Fruit fly (Drosophila melanogaster) whole organism, wandering third instar larva: ENCODE data around the gene CG6310.

ENCODE experiments used
- Abd-B ChIP-seq: fragments of >200 bp; optimal IDR thresholded peaks from 2 replicates; lab custom pipeline; 2017; ENCODE audit warnings: missing biosample characterization, missing genetic modification characterization
- CG32264 ChIP-seq: fragments of 200-800 bp; sonication (Bioruptor generic); optimal IDR thresholded peaks from 2 replicates; lab custom pipeline; 2016; ENCODE audit warnings: missing biosample characterization, missing genetic modification characterization
- CG9705 ChIP-seq: fragments of 200-800 bp; sonication (Bioruptor generic); optimal IDR thresholded peaks from 2 replicates; lab custom pipeline; 2018; ENCODE audit warnings: missing biosample characterization, mild to moderate bottlenecking, missing genetic modification characterization
- CrebA ChIP-seq: fragments of 200-800 bp; sonication (Bioruptor generic); optimal IDR thresholded peaks from 2 replicates; lab custom pipeline; 2016; ENCODE audit warnings: missing biosample characterization, mild to moderate bottlenecking, missing genetic modification characterization, borderline replicate concordance
- Dfd ChIP-seq: fragments of >200 bp; optimal IDR thresholded peaks from 2 replicates; lab custom pipeline; 2017; ENCODE audit warnings: missing biosample characterization, missing genetic modification characterization
- Dif ChIP-seq: fragments of 200-275, 200-300 bp; sonication (Bioruptor generic); optimal IDR thresholded peaks from 2 replicates; lab custom pipeline; 2018; ENCODE audit warnings: missing biosample characterization, missing genetic modification characterization; ENCODE audit not compliant: partially characterized antibody
- GATAd ChIP-seq: sonication (Bioruptor generic); optimal IDR thresholded peaks from 2 replicates; lab custom pipeline; 2016; ENCODE audit warnings: missing biosample characterization, missing genetic modification characterization
- HLH106 ChIP-seq: fragments of 200-800 bp; optimal IDR thresholded peaks from 3 replicates; lab custom pipeline; 2019; ENCODE audit warnings: missing biosample characterization, mild to moderate bottlenecking, missing genetic modification characterization, moderate library complexity
- Hnf4 ChIP-seq: fragments of 200-800 bp; sonication (Bioruptor generic); optimal IDR thresholded peaks from 2 replicates; lab custom pipeline; 2016; ENCODE audit warnings: missing biosample characterization, mild to moderate bottlenecking, missing genetic modification characterization
- Hr78 ChIP-seq: fragments of >200 bp; optimal IDR thresholded peaks from 2 replicates; lab custom pipeline; 2017; ENCODE audit warnings: missing biosample characterization, missing genetic modification characterization
- Hr83 ChIP-seq: fragments of 200-300 bp; sonication (Bioruptor generic); optimal IDR thresholded peaks from 2 replicates; lab custom pipeline; 2016; ENCODE audit warnings: missing biosample characterization, mild to moderate bottlenecking, missing genetic modification characterization, moderate library complexity; ENCODE audit not compliant: poor library complexity, severe bottlenecking
- Jra ChIP-seq: sonication (Bioruptor generic); optimal IDR thresholded peaks from 2 replicates; lab custom pipeline; 2016; ENCODE audit warnings: missing biosample characterization, missing genetic modification characterization
- Mio ChIP-seq: sonication (Bioruptor generic); optimal IDR thresholded peaks from 2 replicates; lab custom pipeline; 2016; ENCODE audit warnings: missing biosample characterization, missing genetic modification characterization
- Myc ChIP-seq: fragments of >200 bp; optimal IDR thresholded peaks from 2 replicates; lab custom pipeline; 2017
- N ChIP-seq: fragments of >200 bp; optimal IDR thresholded peaks from 2 replicates; lab custom pipeline; 2018; ENCODE audit warnings: missing biosample characterization, missing external identifiers, missing genetic modification characterization
- OdsH ChIP-seq: fragments of 200-800 bp; sonication (Bioruptor generic); optimal IDR thresholded peaks from 2 replicates; lab custom pipeline; 2016; ENCODE audit warnings: missing biosample characterization, mild to moderate bottlenecking, missing genetic modification characterization
- Rel ChIP-seq, 2 experiments: fragments of 200-800 bp; sonication (Bioruptor generic) in 1 of 2; optimal IDR thresholded peaks; 2 replicates in 1 of 2; 3 replicates in 1 of 2; lab custom pipeline; 2016 to 2019; ENCODE audit warnings: mild to moderate bottlenecking in 2 of 2, missing biosample characterization in 2 of 2, missing genetic modification characterization in 2 of 2, moderate library complexity in 1 of 2
- Sp1 ChIP-seq: fragments of 200-800 bp; sonication (Bioruptor generic); optimal IDR thresholded peaks from 3 replicates; lab custom pipeline; 2019; ENCODE audit warnings: missing biosample characterization, mild to moderate bottlenecking, missing genetic modification characterization, moderate library complexity
- Vsx2 ChIP-seq: fragments of 200-300, 225-300 bp; sonication (Bioruptor generic); optimal IDR thresholded peaks from 2 replicates; lab custom pipeline; 2018; ENCODE audit warnings: missing biosample characterization, missing genetic modification characterization; ENCODE audit not compliant: partially characterized antibody
- br ChIP-seq: fragments of 200-800 bp; sonication (Bioruptor generic); optimal IDR thresholded peaks from 2 replicates; lab custom pipeline; 2016; ENCODE audit warnings: missing biosample characterization, missing genetic modification characterization
- brk ChIP-seq: fragments of 200-800 bp; sonication (Bioruptor generic); optimal IDR thresholded peaks from 2 replicates; lab custom pipeline; 2016; ENCODE audit warnings: missing biosample characterization, mild to moderate bottlenecking, missing genetic modification characterization
- dl ChIP-seq, 2 experiments: fragments of 175-275, 200-275 bp in 1 of 2; fragments of 200-275 bp in 1 of 2; sonication (Bioruptor generic); optimal IDR thresholded peaks; lab custom pipeline; 2018; ENCODE audit warnings: mild to moderate bottlenecking in 2 of 2, missing biosample characterization in 2 of 2, missing genetic modification characterization in 2 of 2, moderate library complexity in 2 of 2; ENCODE audit not compliant: partially characterized antibody in 2 of 2, insufficient read depth in 1 of 2
- dmrt93B ChIP-seq: fragments of 200-800 bp; sonication (Bioruptor generic); optimal IDR thresholded peaks from 2 replicates; lab custom pipeline; 2018; ENCODE audit warnings: missing biosample characterization, mild to moderate bottlenecking, missing genetic modification characterization
- dsf ChIP-seq: sonication (Bioruptor generic); optimal IDR thresholded peaks from 2 replicates; lab custom pipeline; 2016; ENCODE audit warnings: missing biosample characterization, missing genetic modification characterization, borderline replicate concordance
- ey ChIP-seq: fragments of 200-800 bp; sonication (Bioruptor generic); optimal IDR thresholded peaks from 2 replicates; lab custom pipeline; 2016; ENCODE audit warnings: missing biosample characterization, missing genetic modification characterization
- foxo ChIP-seq, 2 experiments: fragments of 200-800 bp; sonication (Bioruptor generic); optimal IDR thresholded peaks; 2 replicates in 1 of 2; 3 replicates in 1 of 2; lab custom pipeline; 2016 to 2017; ENCODE audit warnings: missing biosample characterization in 2 of 2, missing genetic modification characterization in 2 of 2
- fru ChIP-seq: fragments of 200-800 bp; sonication (Bioruptor generic); optimal IDR thresholded peaks from 3 replicates; lab custom pipeline; 2016; ENCODE audit warnings: missing biosample characterization, mild to moderate bottlenecking, missing genetic modification characterization
- h ChIP-seq: fragments of 200-800 bp; sonication (Bioruptor generic); optimal IDR thresholded peaks from 3 replicates; lab custom pipeline; 2016; ENCODE audit warnings: missing biosample characterization, mild to moderate bottlenecking, missing genetic modification characterization
- jim ChIP-seq: fragments of 175-275, 200-325 bp; sonication (Bioruptor generic); optimal IDR thresholded peaks from 2 replicates; lab custom pipeline; 2016; ENCODE audit warnings: missing biosample characterization, mild to moderate bottlenecking, missing genetic modification characterization
- lola ChIP-seq: fragments of >200 bp; optimal IDR thresholded peaks from 2 replicates; lab custom pipeline; 2017; ENCODE audit warnings: missing biosample characterization, missing genetic modification characterization
- pan ChIP-seq: fragments of >200 bp; optimal IDR thresholded peaks from 2 replicates; lab custom pipeline; 2017
- psq ChIP-seq: fragments of 200-800 bp; sonication (Bioruptor generic); optimal IDR thresholded peaks from 3 replicates; lab custom pipeline; 2017; ENCODE audit warnings: missing biosample characterization, mild to moderate bottlenecking, missing genetic modification characterization, moderate library complexity
- rgr ChIP-seq: fragments of 200-800 bp; sonication (Bioruptor generic); optimal IDR thresholded peaks from 3 replicates; lab custom pipeline; 2016; ENCODE audit warnings: missing biosample characterization, mild to moderate bottlenecking, missing genetic modification characterization
- sage ChIP-seq: fragments of 200-800 bp; sonication (Bioruptor generic); optimal IDR thresholded peaks from 2 replicates; lab custom pipeline; 2016; ENCODE audit warnings: missing biosample characterization, mild to moderate bottlenecking, missing genetic modification characterization
- sv ChIP-seq: fragments of 200-800 bp; sonication (Bioruptor generic); optimal IDR thresholded peaks from 3 replicates; lab custom pipeline; 2016; ENCODE audit warnings: missing biosample characterization, missing genetic modification characterization
- tai ChIP-seq: sonication (Bioruptor generic); optimal IDR thresholded peaks from 2 replicates; lab custom pipeline; 2016; ENCODE audit warnings: missing biosample characterization, missing genetic modification characterization
- usp ChIP-seq: fragments of >200 bp; optimal IDR thresholded peaks from 2 replicates; lab custom pipeline; 2017; ENCODE audit warnings: missing biosample characterization, missing genetic modification characterization
- woc ChIP-seq: sonication (Bioruptor generic); optimal IDR thresholded peaks from 2 replicates; lab custom pipeline; 2016; ENCODE audit warnings: missing biosample characterization, mild to moderate bottlenecking, missing genetic modification characterization

Gene CG6310

dm6 chr3L:11096195-11096908, 26.7 kb upstream of the CG6310 start, which contains the start of the genes CG46439, Iyd and CG33947:
Gene CG46439, minus strand, starts transcription at chr3L:11096245.
Gene Iyd, minus strand, starts transcription at chr3L:11096245.
Gene CG33947, plus strand, starts transcription at chr3L:11096496.
- TF ChIP-seq Myc (lab: Kevin White, UChicago): peak; percentile 7
- no peak for TF ChIP-seq CrebA
- TF ChIP-seq HLH106 (tag; lab: Kevin White, UChicago): peak; percentile 23
- TF ChIP-seq br: peak; percentile 43
- TF ChIP-seq ey (GFP tag; lab: Kevin White, UChicago): no peak
- peak; percentile 34 for TF ChIP-seq Jra (GFP tag; lab: Kevin White, UChicago)
- no peak for TF ChIP-seq usp (GFP tag; lab: Kevin White, UChicago)
- TF ChIP-seq rgr (GFP tag; lab: Kevin White, UChicago): peak; percentile 16
- no peak for TF ChIP-seq jim
- peak; percentile 54 for TF ChIP-seq psq
- peak; percentile 40 for TF ChIP-seq Dif (GFP tag; lab: Kevin White, UChicago)
- TF ChIP-seq pan: no peak
- TF ChIP-seq Hnf4: peak; percentile 49
- no peak for TF ChIP-seq tai (GFP tag; lab: Kevin White, UChicago)
- TF ChIP-seq CG9705: no peak
- peak; percentile 80 for TF ChIP-seq sage (GFP tag; lab: Kevin White, UChicago)
- no peak for TF ChIP-seq OdsH (GFP tag; lab: Kevin White, UChicago)
- TF ChIP-seq brk (GFP tag; lab: Kevin White, UChicago): peak; percentile 78
- TF ChIP-seq fru (GFP tag; lab: Kevin White, UChicago): peak; percentile 50
- TF ChIP-seq Sp1: peak; percentile 53
- peak; percentile 67 for TF ChIP-seq CG32264 (GFP tag; lab: Kevin White, UChicago)
- no peak for TF ChIP-seq Rel (GFP tag; optimal IDR thresholded peaks at IDR 0.05; lab: Kevin White, UChicago)
- TF ChIP-seq Rel (tag; optimal IDR thresholded peaks at IDR 0.05; lab: Kevin White, UChicago): peak; percentile 90
- peak; percentile 75 for TF ChIP-seq Vsx2 (GFP tag; lab: Kevin White, UChicago)
- peak; percentile 43 for TF ChIP-seq h (GFP tag; lab: Kevin White, UChicago)
- TF ChIP-seq foxo (GFP tag; optimal IDR thresholded peaks at IDR 0.05; lab: Kevin White, UChicago): peak; percentile 21 to 41
- TF ChIP-seq lola (GFP tag; lab: Kevin White, UChicago): no peak
- TF ChIP-seq sv: no peak
- TF ChIP-seq Mio (GFP tag; lab: Kevin White, UChicago): no peak
- TF ChIP-seq woc (GFP tag; lab: Kevin White, UChicago): peak; percentile 16
- no peak for TF ChIP-seq dmrt93B (GFP tag; lab: Kevin White, UChicago)
- TF ChIP-seq N: no peak
- no peak for TF ChIP-seq Hr83 (GFP tag; lab: Kevin White, UChicago)
- no peak for TF ChIP-seq Dfd (GFP tag; lab: Kevin White, UChicago)

- TF ChIP-seq Vsx2 (GFP tag; lab: Kevin White, UChicago): no peak
- TF ChIP-seq dsf (GFP tag; lab: Kevin White, UChicago): no peak
- no peak for TF ChIP-seq rgr (GFP tag; lab: Kevin White, UChicago)
- TF ChIP-seq pan: no peak
- TF ChIP-seq CrebA: no peak
- no peak for TF ChIP-seq tai (GFP tag; lab: Kevin White, UChicago)
- TF ChIP-seq psq: no peak
These were observed 24.6 kb upstream of the CG6310 start for dm6 chr3L:11094279-11094678.

dm6 chr3L:11093046-11093520, 23.4 kb upstream of the CG6310 start, which contains the start of gene JIL-1:
Gene JIL-1, minus strand, starts transcription at chr3L:11093193.
- peak; percentile 6 for TF ChIP-seq jim
- no peak for TF ChIP-seq Abd-B
- peak; percentile 74 for TF ChIP-seq rgr (GFP tag; lab: Kevin White, UChicago)
- TF ChIP-seq foxo (GFP tag; optimal IDR thresholded peaks at IDR 0.05; lab: Kevin White, UChicago): peak in 1 of 2 experiments; percentile 78
- TF ChIP-seq Hr83 (GFP tag; lab: Kevin White, UChicago): peak; percentile 38
- TF ChIP-seq Sp1: peak; percentile 56
- TF ChIP-seq sage (GFP tag; lab: Kevin White, UChicago): peak; percentile 65
- TF ChIP-seq sv: peak; percentile 69
- TF ChIP-seq dl (GFP tag; optimal IDR thresholded peaks at IDR 0.05; lab: Kevin White, UChicago; ENCODE audit: insufficient read depth in 1 of 2, partially characterized antibody in 2 of 2): no peak
- TF ChIP-seq psq: peak; percentile 75
- TF ChIP-seq Dfd (GFP tag; lab: Kevin White, UChicago): no peak
- no peak for TF ChIP-seq CrebA
- TF ChIP-seq CG9705: peak; percentile 29
- no peak for TF ChIP-seq lola (GFP tag; lab: Kevin White, UChicago)
- TF ChIP-seq br: peak; percentile 66
- TF ChIP-seq h (GFP tag; lab: Kevin White, UChicago): peak; percentile 77
- no peak for TF ChIP-seq Hr78 (GFP tag; lab: Kevin White, UChicago)
- peak; percentile 75 for TF ChIP-seq Jra (GFP tag; lab: Kevin White, UChicago)
- TF ChIP-seq Myc (lab: Kevin White, UChicago): peak; percentile 2
- peak; percentile 36 for TF ChIP-seq Rel (GFP tag; optimal IDR thresholded peaks at IDR 0.05; lab: Kevin White, UChicago)
- TF ChIP-seq Rel (tag; optimal IDR thresholded peaks at IDR 0.05; lab: Kevin White, UChicago): peak; percentile 32
- TF ChIP-seq N: no peak
- no peak for TF ChIP-seq Dif (GFP tag; lab: Kevin White, UChicago)
- TF ChIP-seq GATAd: peak; percentile 41
- peak; percentile 20 for TF ChIP-seq OdsH (GFP tag; lab: Kevin White, UChicago)
- peak; percentile 68 for TF ChIP-seq HLH106 (tag; lab: Kevin White, UChicago)
- TF ChIP-seq woc (GFP tag; lab: Kevin White, UChicago): peak; percentile 76
- no peak for TF ChIP-seq pan
- TF ChIP-seq brk (GFP tag; lab: Kevin White, UChicago): peak; percentile 69
- TF ChIP-seq Mio (GFP tag; lab: Kevin White, UChicago): peak; percentile 0
- TF ChIP-seq fru (GFP tag; lab: Kevin White, UChicago): peak; percentile 62
- peak; percentile 51 for TF ChIP-seq ey (GFP tag; lab: Kevin White, UChicago)
- TF ChIP-seq tai (GFP tag; lab: Kevin White, UChicago): peak; percentile 40
- no peak for TF ChIP-seq dmrt93B (GFP tag; lab: Kevin White, UChicago)
